Fruit fly (Drosophila melanogaster) whole organism, prepupa: ENCODE measurements around the gene Sema5c.

ENCODE experiments used
- Blimp-1 ChIP-seq: fragments of 200-800 bp; sonication (Bioruptor generic); optimal IDR thresholded peaks from 3 replicates; lab custom pipeline; 2017; ENCODE audit warnings: missing biosample characterization, missing genetic modification characterization, mild to moderate bottlenecking, moderate library complexity, missing genetic modification reagents
- CG10631 ChIP-seq: fragments of 200-800 bp; sonication (Bioruptor generic); optimal IDR thresholded peaks from 2 replicates; lab custom pipeline; 2016; ENCODE audit warnings: missing biosample characterization, missing genetic modification characterization
- CG10669 ChIP-seq: fragments of 200-800 bp; sonication (Bioruptor generic); optimal IDR thresholded peaks from 3 replicates; lab custom pipeline; 2018; ENCODE audit warnings: missing biosample characterization, mild to moderate bottlenecking, missing genetic modification characterization, moderate library complexity
- CG11762 ChIP-seq: fragments of 200-800 bp; sonication (Bioruptor generic); optimal IDR thresholded peaks from 3 replicates; lab custom pipeline; 2016; ENCODE audit warnings: missing biosample characterization, missing genetic modification characterization; ENCODE audit not compliant: insufficient read depth
- CG15336 ChIP-seq: fragments of 200-800 bp; sonication (Bioruptor generic); IDR thresholded peaks from 2 replicates; pipeline ENCODE4 v1.3.6; 2022; ENCODE audit warnings: missing biosample characterization, missing genetic modification characterization
- CG1621 ChIP-seq: fragments of 200-800 bp; sonication (Bioruptor generic); optimal IDR thresholded peaks from 3 replicates; lab custom pipeline; 2018; ENCODE audit warnings: missing biosample characterization, mild to moderate bottlenecking, missing genetic modification characterization
- CG16779 ChIP-seq: fragments of 200-800 bp; sonication (Bioruptor generic); optimal IDR thresholded peaks from 3 replicates; lab custom pipeline; 2017; ENCODE audit warnings: missing biosample characterization, mild to moderate bottlenecking, missing genetic modification characterization
- CG3032 ChIP-seq: fragments of 200-800 bp; optimal IDR thresholded peaks from 2 replicates; lab custom pipeline; 2019; ENCODE audit warnings: missing biosample characterization, mild to moderate bottlenecking, missing genetic modification characterization, moderate library complexity
- CG31627 ChIP-seq: fragments of 200-800 bp; sonication (Bioruptor generic); optimal IDR thresholded peaks from 3 replicates; lab custom pipeline; 2016; ENCODE audit warnings: missing biosample characterization, missing genetic modification characterization
- CG32006 ChIP-seq: fragments of 200-800 bp; sonication (Bioruptor generic); optimal IDR thresholded peaks from 3 replicates; lab custom pipeline; 2017; ENCODE audit warnings: missing biosample characterization, mild to moderate bottlenecking, missing genetic modification characterization
- CG34406 ChIP-seq: fragments of 200-800 bp; sonication (Bioruptor generic); optimal IDR thresholded peaks from 3 replicates; lab custom pipeline; 2016; ENCODE audit warnings: missing biosample characterization, missing genetic modification characterization
- CG3919 ChIP-seq: fragments of 200-800 bp; sonication (Bioruptor generic); optimal IDR thresholded peaks from 3 replicates; lab custom pipeline; 2016; ENCODE audit warnings: missing biosample characterization, missing genetic modification characterization
- CG4318 ChIP-seq: fragments of 200-800 bp; sonication (Bioruptor generic); optimal IDR thresholded peaks from 3 replicates; lab custom pipeline; 2017; ENCODE audit warnings: missing biosample characterization, mild to moderate bottlenecking, missing genetic modification characterization
- CG6163 ChIP-seq: fragments of 200-800 bp; sonication (Bioruptor generic); IDR thresholded peaks from 3 replicates; pipeline ENCODE4 v1.3.6; 2022; ENCODE audit warnings: missing biosample characterization, missing genetic modification characterization
- CG6276 ChIP-seq: fragments of 200-800 bp; sonication (Bioruptor generic); optimal IDR thresholded peaks from 2 replicates; lab custom pipeline; 2017; ENCODE audit warnings: missing biosample characterization, mild to moderate bottlenecking, missing genetic modification characterization
- CG6792 ChIP-seq: fragments of 200-800 bp; sonication (Bioruptor generic); optimal IDR thresholded peaks from 3 replicates; lab custom pipeline; 2016; ENCODE audit warnings: missing biosample characterization, missing genetic modification characterization
- CG8319 ChIP-seq: fragments of 200-800 bp; sonication (Bioruptor generic); optimal IDR thresholded peaks from 3 replicates; lab custom pipeline; 2016; ENCODE audit warnings: missing biosample characterization, missing genetic modification characterization
- CG9139 ChIP-seq: fragments of 200-800 bp; sonication (Bioruptor generic); optimal IDR thresholded peaks from 3 replicates; lab custom pipeline; 2017; ENCODE audit warnings: missing biosample characterization, mild to moderate bottlenecking, missing genetic modification characterization
- Eip75B ChIP-seq: fragments of 200-800 bp; sonication (Bioruptor generic); optimal IDR thresholded peaks from 3 replicates; lab custom pipeline; 2016; ENCODE audit warnings: missing biosample characterization, missing genetic modification characterization
- Eip93F ChIP-seq: fragments of 200-800 bp; sonication (Bioruptor generic); optimal IDR thresholded peaks from 2 replicates; lab custom pipeline; 2016; ENCODE audit warnings: missing biosample characterization, mild to moderate bottlenecking, missing genetic modification characterization
- Ets21C ChIP-seq: fragments of 200-800 bp; sonication (Bioruptor generic); optimal IDR thresholded peaks from 3 replicates; lab custom pipeline; 2016; ENCODE audit warnings: missing biosample characterization, missing genetic modification characterization
- Ets96B ChIP-seq: fragments of 200-800 bp; optimal IDR thresholded peaks from 2 replicates; lab custom pipeline; 2019; ENCODE audit warnings: missing biosample characterization, mild to moderate bottlenecking, missing genetic modification characterization, moderate library complexity
- Gug ChIP-seq: fragments of 200-800 bp; sonication (Bioruptor generic); IDR thresholded peaks from 2 replicates; pipeline ENCODE4 v1.3.6; 2022; ENCODE audit warnings: missing biosample characterization, missing genetic modification characterization
- Hr38 ChIP-seq: sonication (Bioruptor generic); optimal IDR thresholded peaks from 2 replicates; lab custom pipeline; 2016; ENCODE audit warnings: missing biosample characterization, missing genetic modification characterization
- OdsH ChIP-seq: fragments of 200-800 bp; sonication (Bioruptor generic); optimal IDR thresholded peaks from 3 replicates; lab custom pipeline; 2016; ENCODE audit warnings: missing biosample characterization, missing genetic modification characterization
- Smox ChIP-seq: fragments of 200-800 bp; sonication (Bioruptor generic); optimal IDR thresholded peaks from 3 replicates; lab custom pipeline; 2016; ENCODE audit warnings: missing biosample characterization, missing genetic modification characterization
- Sox102F ChIP-seq: fragments of 200-800 bp; sonication (Bioruptor generic); optimal IDR thresholded peaks from 2 replicates; lab custom pipeline; 2016; ENCODE audit warnings: missing biosample characterization, mild to moderate bottlenecking, missing genetic modification characterization
- Sox14 ChIP-seq: fragments of 200-800 bp; sonication (Bioruptor generic); optimal IDR thresholded peaks from 3 replicates; lab custom pipeline; 2016; ENCODE audit warnings: missing biosample characterization, missing genetic modification characterization
- Sox15 ChIP-seq: fragments of 200-800 bp; sonication (Bioruptor generic); optimal IDR thresholded peaks from 3 replicates; lab custom pipeline; 2016; ENCODE audit warnings: missing biosample characterization, missing genetic modification characterization
- achi ChIP-seq: fragments of 200-800 bp; sonication (Bioruptor generic); optimal IDR thresholded peaks from 3 replicates; lab custom pipeline; 2016; ENCODE audit warnings: missing biosample characterization, missing genetic modification characterization
- acj6 ChIP-seq: fragments of 200-800 bp; sonication (Bioruptor generic); optimal IDR thresholded peaks from 3 replicates; lab custom pipeline; 2016; ENCODE audit warnings: missing biosample characterization, missing genetic modification characterization
- cyc ChIP-seq: fragments of 200-800 bp; sonication (Bioruptor generic); optimal IDR thresholded peaks from 3 replicates; lab custom pipeline; 2016; ENCODE audit warnings: missing biosample characterization, missing genetic modification characterization
- dac ChIP-seq: fragments of 200-800 bp; sonication (Bioruptor generic); optimal IDR thresholded peaks from 2 replicates; lab custom pipeline; 2017; ENCODE audit warnings: missing biosample characterization, mild to moderate bottlenecking, missing genetic modification characterization
- dsx ChIP-seq: fragments of 200-800 bp; optimal IDR thresholded peaks from 3 replicates; lab custom pipeline; 2019; ENCODE audit warnings: missing biosample characterization, mild to moderate bottlenecking, missing genetic modification characterization, moderate library complexity; ENCODE audit not compliant: poor library complexity, severe bottlenecking
- eg ChIP-seq: fragments of 200-800 bp; sonication (Bioruptor generic); IDR thresholded peaks from 3 replicates; pipeline ENCODE4 v1.3.6; 2022; ENCODE audit warnings: missing biosample characterization, missing genetic modification characterization
- fd59A ChIP-seq: fragments of 200-800 bp; sonication (Bioruptor generic); optimal IDR thresholded peaks from 2 replicates; lab custom pipeline; 2017; ENCODE audit warnings: missing biosample characterization, mild to moderate bottlenecking, missing genetic modification characterization, missing genetic modification reagents
- fkh ChIP-seq: fragments of 200-800 bp; sonication (Bioruptor generic); optimal IDR thresholded peaks from 3 replicates; lab custom pipeline; 2017; ENCODE audit warnings: missing biosample characterization, mild to moderate bottlenecking, missing genetic modification characterization, moderate library complexity
- lz ChIP-seq: fragments of 200-800 bp; sonication (Bioruptor generic); optimal IDR thresholded peaks from 3 replicates; lab custom pipeline; 2016; ENCODE audit warnings: missing biosample characterization, missing genetic modification characterization
- pdm3 ChIP-seq: fragments of 200-800 bp; sonication (Bioruptor generic); optimal IDR thresholded peaks from 3 replicates; lab custom pipeline; 2016; ENCODE audit warnings: missing biosample characterization, missing genetic modification characterization
- salr ChIP-seq, 2 experiments: fragments of 200-800 bp; sonication (Bioruptor generic); optimal IDR thresholded peaks; 3 replicates each; lab custom pipeline; 2016 to 2018; ENCODE audit warnings: missing biosample characterization in 2 of 2, missing genetic modification characterization in 2 of 2, mild to moderate bottlenecking in 1 of 2
- spab ChIP-seq: fragments of 200-800 bp; sonication (Bioruptor generic); optimal IDR thresholded peaks from 2 replicates; lab custom pipeline; 2017; ENCODE audit warnings: missing biosample characterization, mild to moderate bottlenecking, missing genetic modification characterization, missing genetic modification reagents
- ss ChIP-seq, 2 experiments: fragments of 200-800 bp; sonication (Bioruptor generic); optimal IDR thresholded peaks; 2 replicates in 1 of 2; 3 replicates in 1 of 2; lab custom pipeline; 2017 to 2018; ENCODE audit warnings: mild to moderate bottlenecking in 2 of 2, missing biosample characterization in 2 of 2, missing genetic modification characterization in 2 of 2, moderate library complexity in 1 of 2
- svp ChIP-seq: fragments of 200-800 bp; sonication (Bioruptor generic); peaks from one replicate; lab custom pipeline; 2016; ENCODE audit warnings: missing biosample characterization, missing genetic modification characterization
- topi ChIP-seq: fragments of 200-800 bp; sonication (Bioruptor generic); optimal IDR thresholded peaks from 3 replicates; lab custom pipeline; 2016; ENCODE audit warnings: missing biosample characterization, missing genetic modification characterization
- vri ChIP-seq: fragments of 200-800 bp; sonication (Bioruptor generic); optimal IDR thresholded peaks from 3 replicates; lab custom pipeline; 2016; ENCODE audit warnings: missing biosample characterization, mild to moderate bottlenecking, missing genetic modification characterization

Sema5c gene

DNA sequence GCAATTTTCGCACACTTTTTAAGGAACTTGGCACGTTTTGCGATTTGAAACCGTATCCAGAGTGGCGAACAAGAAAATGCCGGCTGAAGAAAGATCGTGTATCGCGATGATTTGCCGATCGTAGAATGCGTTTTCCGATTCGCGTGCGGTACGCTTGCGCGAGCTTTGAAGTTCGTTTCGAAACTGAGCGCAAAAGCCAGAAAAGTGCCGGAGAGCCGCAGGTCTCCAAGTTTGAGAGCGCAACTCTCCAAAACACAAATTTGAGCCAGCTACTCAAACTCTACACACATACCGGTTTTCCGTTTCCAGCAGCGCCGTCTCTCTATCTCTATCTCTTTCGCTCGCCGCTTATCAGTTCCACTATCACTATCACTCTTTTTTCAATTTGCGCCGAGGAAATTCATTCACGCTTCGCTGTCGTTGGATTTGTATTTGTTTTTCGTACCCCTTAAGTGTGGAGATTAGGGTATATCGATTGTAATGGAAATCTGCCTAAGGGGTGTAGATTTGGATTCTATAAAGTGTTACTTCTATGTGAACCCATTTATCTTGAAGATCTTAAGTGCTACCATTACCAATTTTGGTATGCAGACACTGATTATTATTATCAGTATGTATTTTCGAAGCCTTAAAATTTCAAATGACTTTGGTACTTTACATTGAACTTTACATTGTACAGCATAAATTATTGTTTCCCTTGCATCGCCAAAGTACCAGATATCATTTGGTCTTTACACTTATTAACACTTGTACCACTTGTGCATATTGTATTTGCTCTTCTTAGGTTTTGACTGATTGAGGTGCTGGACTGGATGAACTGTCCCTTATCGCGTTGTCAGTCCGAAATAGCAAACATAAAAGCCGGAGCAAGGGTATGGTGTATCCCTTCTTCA, 25.1 kb downstream of the Sema5c start (continued):
- peak; percentile 58 for TF ChIP-seq CG11762 (GFP tag; lab: Kevin White, UChicago)
- peak; percentile 40 for TF ChIP-seq topi (GFP tag; lab: Kevin White, UChicago)
- peak; percentile 32 for TF ChIP-seq CG3032 (tag; lab: Kevin White, UChicago)
- TF ChIP-seq Sox14 (GFP tag; lab: Kevin White, UChicago) = peak; percentile 46
- peak; percentile 4 for TF ChIP-seq Ets21C (GFP tag; lab: Kevin White, UChicago)
- TF ChIP-seq CG15336 (GFP tag; lab: Robert Waterston, UW) = peak; percentile 44
- TF ChIP-seq Sox102F (GFP tag; lab: Kevin White, UChicago) = no peak
- TF ChIP-seq CG16779 (tag; lab: Kevin White, UChicago) = peak; percentile 27
- TF ChIP-seq CG3919 (GFP tag; lab: Kevin White, UChicago) = peak; percentile 49
- peak; percentile 55 for TF ChIP-seq OdsH (GFP tag; lab: Kevin White, UChicago)
- peak; percentile 53 for TF ChIP-seq Ets96B
- TF ChIP-seq eg (GFP tag; lab: Robert Waterston, UW) = peak; percentile 38; the same call in 1 of the 3 replicates
- peak; percentile 22 for TF ChIP-seq lz (GFP tag; lab: Kevin White, UChicago)
- no peak for TF ChIP-seq CG1621 (tag; lab: Kevin White, UChicago)
- peak; percentile 36 for TF ChIP-seq pdm3 (GFP tag; lab: Kevin White, UChicago)
- TF ChIP-seq svp (GFP tag; lab: Kevin White, UChicago) = peak; percentile 63
- peak; percentile 91 for TF ChIP-seq fkh
- TF ChIP-seq Sox15 = peak; percentile 3
- TF ChIP-seq Eip93F (GFP tag; lab: Kevin White, UChicago) = no peak
- TF ChIP-seq acj6 (GFP tag; lab: Kevin White, UChicago) = peak; percentile 43
- TF ChIP-seq ss (GFP tag; optimal IDR thresholded peaks at IDR 0.05; lab: Kevin White, UChicago) = no peak
- no peak for TF ChIP-seq vri (GFP tag; lab: Kevin White, UChicago)

DNA sequence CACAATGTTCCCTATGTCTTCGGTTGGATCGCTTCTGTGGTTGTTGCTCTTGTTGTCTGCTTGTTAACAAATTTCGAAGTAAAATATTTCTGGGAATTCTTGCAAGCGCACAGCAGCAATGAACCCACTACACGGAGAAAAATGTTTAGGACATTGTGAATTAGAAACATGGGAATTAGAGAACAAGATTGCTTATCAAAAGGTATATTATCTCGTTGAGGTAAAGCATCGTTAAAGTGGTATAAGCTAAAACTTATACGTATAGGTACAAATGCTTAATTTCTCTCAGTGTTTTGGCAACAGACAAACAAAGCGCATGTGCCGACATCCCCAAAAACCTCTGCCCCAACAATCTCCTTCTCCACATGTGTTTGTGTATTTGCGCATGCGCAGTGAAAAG, 27.9 kb downstream of the Sema5c start:
- TF ChIP-seq achi (GFP tag; lab: Kevin White, UChicago) (peak; percentile 64), svp (GFP tag; lab: Kevin White, UChicago) (peak; percentile 96), CG10631 (peak; percentile 74), CG6792 (GFP tag; lab: Kevin White, UChicago) (peak; percentile 80), salr (GFP tag; optimal IDR thresholded peaks at IDR 0.05; lab: Kevin White, UChicago) (no peak), CG3032 (tag; lab: Kevin White, UChicago) (peak; percentile 35), CG16779 (tag; lab: Kevin White, UChicago) (peak; percentile 42), pdm3 (GFP tag; lab: Kevin White, UChicago) (peak; percentile 68), CG3919 (GFP tag; lab: Kevin White, UChicago) (peak; percentile 83), ss (GFP tag; optimal IDR thresholded peaks at IDR 0.05; lab: Kevin White, UChicago) (no peak), Sox15 (peak; percentile 64), dac (no peak), acj6 (GFP tag; lab: Kevin White, UChicago) (peak; percentile 78), fd59A (GFP tag; lab: Kevin White, UChicago) (peak; percentile 27), spab (peak; percentile 16), CG6276 (GFP tag; lab: Kevin White, UChicago) (no peak), CG32006 (GFP tag; lab: Kevin White, UChicago) (peak; percentile 58), cyc (peak; percentile 95), Eip75B (peak; percentile 73), CG10669 (GFP tag; lab: Kevin White, UChicago) (peak; percentile 61), CG9139 (GFP tag; lab: Kevin White, UChicago) (no peak), dsx (GFP tag; lab: Kevin White, UChicago) (peak; percentile 12), CG11762 (GFP tag; lab: Kevin White, UChicago) (peak; percentile 69), CG4318 (GFP tag; lab: Kevin White, UChicago) (no peak), Gug (GFP tag; lab: Robert Waterston, UW) (no peak), CG6163 (GFP tag; lab: Robert Waterston, UW) (peak; percentile 85), Smox (peak; percentile 87), topi (GFP tag; lab: Kevin White, UChicago) (peak; percentile 91), CG31627 (GFP tag; lab: Kevin White, UChicago) (peak; percentile 93), CG8319 (GFP tag; lab: Kevin White, UChicago) (peak; percentile 60), OdsH (GFP tag; lab: Kevin White, UChicago) (peak; percentile 68), CG34406 (peak; percentile 63), Hr38 (GFP tag; lab: Kevin White, UChicago) (no peak), Blimp-1 (GFP tag; lab: Kevin White, UChicago) (peak; percentile 69), CG15336 (GFP tag; lab: Robert Waterston, UW) (peak; percentile 46; the same call in 1 of the 2 replicates)
